Worm (Caenorhabditis elegans): Measurements from ENCODE around the gene cey-1.

- TF ChIP-seq Y95B8A.8 (GFP tag; IDR thresholded peaks at IDR 0.05) = no peak
- TF ChIP-seq madf-6 (GFP tag; IDR thresholded peaks at IDR 0.05) = no peak
- TF ChIP-seq F37B4.10 (GFP tag; IDR thresholded peaks at IDR 0.05) = no peak
- TF ChIP-seq F49E8.2 (tag; optimal IDR thresholded peaks at IDR 0.05; ENCODE audit: insufficient read depth) = no peak
- TF ChIP-seq ekl-4 (GFP tag; IDR thresholded peaks at IDR 0.05) = no peak
- TF ChIP-seq F57A8.1 (GFP tag; optimal IDR thresholded peaks at IDR 0.05) = no peak
- no peak for TF ChIP-seq unc-130 (GFP tag; optimal IDR thresholded peaks at IDR 0.05)
- TF ChIP-seq ztf-28 (GFP tag; IDR thresholded peaks at IDR 0.05) = no peak
Measured at ce11 chrII:11040140-11040539, 866 bp downstream of the cey-1 start.
